Worm (Caenorhabditis elegans) whole organism, L4/young adult: Measurements from ENCODE around the gene Y75B8A.10.

Experiments
- W03F9.2 ChIP-seq: fragments of 150-350 bp; optimal IDR thresholded peaks from 2 replicates; lab custom pipeline; 2014; ENCODE audit warnings: missing biosample characterization, missing genetic modification characterization
- dao-5 ChIP-seq: sonication (generic microtip); optimal IDR thresholded peaks from 2 replicates; lab custom pipeline; 2016; ENCODE audit warnings: missing genotype, missing genetic modification characterization, moderate library complexity, missing compliant biosample characterization
- him-1 ChIP-seq: sonication (generic microtip); optimal IDR thresholded peaks from 2 replicates; lab custom pipeline; 2016; ENCODE audit warnings: missing genotype, missing genetic modification reagents, missing genetic modification characterization, missing compliant biosample characterization

DNA sequence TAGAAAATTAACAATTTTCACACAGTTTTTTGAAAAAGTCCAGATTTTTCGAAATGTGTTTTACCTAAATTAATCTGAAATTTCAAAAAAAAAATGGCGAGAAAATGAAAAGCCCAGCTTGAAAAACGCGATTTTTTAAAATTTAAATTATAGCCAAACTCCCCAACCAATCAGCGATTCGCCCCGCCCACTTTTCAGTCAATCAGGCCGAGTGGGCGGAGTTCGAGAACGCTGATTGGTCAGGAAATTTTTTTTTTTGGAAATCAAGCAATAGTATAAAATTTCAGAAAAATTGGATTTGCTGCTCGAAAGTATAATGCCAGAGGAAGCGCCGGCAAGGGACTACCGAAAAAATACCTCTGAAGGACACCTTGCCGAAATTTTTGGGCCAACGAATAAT, 48.7 kb upstream of the Y75B8A.10 start:
- TF ChIP-seq dao-5: no peak
- TF ChIP-seq him-1 (tag; lab: Kevin White, UChicago): no peak
- TF ChIP-seq W03F9.2: no peak
